Worm (Caenorhabditis elegans): ENCODE data around the gene spe-49.

spe-49 gene

DNA sequence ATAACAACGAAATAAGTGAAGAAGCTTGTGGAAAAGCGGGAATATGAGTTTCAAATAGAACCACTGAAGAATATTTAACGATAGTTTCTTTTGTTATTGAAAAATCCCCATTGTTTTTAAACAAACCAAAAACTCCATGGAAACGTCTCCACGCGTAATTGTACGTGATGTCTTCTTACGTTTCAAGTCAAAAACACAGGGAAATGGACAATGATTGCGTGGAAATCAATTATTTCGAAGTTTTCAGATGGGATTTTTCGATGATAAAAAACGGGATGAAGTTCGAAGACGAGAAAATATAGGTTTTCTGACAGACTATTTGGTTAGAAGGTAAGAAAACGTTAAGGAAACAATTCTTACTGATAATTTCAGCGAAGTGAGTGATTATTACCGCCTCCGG is at the start of gene spe-49, which contains the start of gene K12B6.4:
Gene spe-49, plus strand, starts transcription at position 185 of the 400 bp plus-strand sequence.
Gene K12B6.4, minus strand, starts transcription at position 101 of the 400 bp plus-strand sequence.
- TF ChIP-seq F39B2.1 (GFP tag; IDR thresholded peaks at IDR 0.05), result no peak
- no peak for TF ChIP-seq hlh-12 (tag; optimal IDR thresholded peaks at IDR 0.05)
- TF ChIP-seq let-526 (GFP tag; IDR thresholded peaks at IDR 0.05), result no peak
- TF ChIP-seq K12H6.12 (tag; optimal IDR thresholded peaks at IDR 0.05), result no peak
- no peak for TF ChIP-seq nhr-27 (tag; optimal IDR thresholded peaks at IDR 0.05)
- TF ChIP-seq Y79H2A.3 (GFP tag; conservative IDR thresholded peaks at IDR 0.05), result no peak
- no peak for TF ChIP-seq F22D6.2 (tag; optimal IDR thresholded peaks at IDR 0.05)

DNA sequence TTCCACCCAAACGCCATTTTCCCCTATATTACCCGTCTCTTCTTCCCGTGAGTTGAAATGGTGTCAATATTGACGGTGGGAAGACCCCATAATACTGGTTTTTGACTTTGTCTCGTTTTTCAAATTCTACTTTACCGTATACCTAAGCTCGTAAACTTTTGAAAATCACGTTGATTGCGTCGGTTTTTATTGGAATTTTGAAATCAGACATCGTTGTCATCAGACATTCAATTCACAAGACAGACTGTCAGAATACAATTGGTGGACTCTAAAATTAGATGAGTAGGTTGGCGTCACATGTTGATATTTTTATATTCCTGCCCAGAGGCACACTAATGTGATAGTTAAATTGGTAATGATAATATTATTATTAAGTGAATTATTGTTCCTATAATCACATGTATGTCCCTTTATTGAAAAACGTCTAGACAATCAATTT is 49.2 kb upstream of the spe-49 start:
- no peak for TF ChIP-seq snpc-1.3 (tag; optimal IDR thresholded peaks at IDR 0.05; ENCODE audit: insufficient read depth)
- no peak for TF ChIP-seq cebp-1 (GFP tag; IDR thresholded peaks at IDR 0.05)
- peak; percentile 19 for TF ChIP-seq cebp-1 (tag; optimal IDR thresholded peaks at IDR 0.05)

DNA sequence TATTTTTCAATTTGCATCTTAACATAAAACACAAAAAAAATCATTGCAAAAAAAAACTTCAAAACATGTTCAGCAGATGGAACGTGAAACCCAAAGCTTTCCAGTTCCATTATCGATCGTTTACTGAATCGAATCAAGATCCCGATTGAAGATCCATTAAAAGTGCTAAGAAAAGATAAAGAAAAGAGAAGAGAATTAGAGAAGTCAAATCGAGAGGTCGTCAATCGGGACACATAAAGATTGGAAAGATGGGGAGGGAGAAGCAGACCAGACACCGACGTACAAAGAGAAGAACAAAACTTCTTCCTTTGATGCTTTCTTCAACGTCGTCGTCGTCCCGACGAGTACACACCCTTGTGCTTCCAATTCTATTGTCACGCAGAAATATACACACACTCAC is 48.3 kb upstream of the spe-49 start:
- TF ChIP-seq ztf-28 (GFP tag; IDR thresholded peaks at IDR 0.05), result no peak
- no peak for TF ChIP-seq C17E4.6 (GFP tag; IDR thresholded peaks at IDR 0.05)
- TF ChIP-seq F55B11.4 (tag; optimal IDR thresholded peaks at IDR 0.05; ENCODE audit: borderline replicate concordance, insufficient read depth), result no peak
- no peak for TF ChIP-seq mel-28 (tag; optimal IDR thresholded peaks at IDR 0.05; ENCODE audit: borderline replicate concordance)
- no peak for TF ChIP-seq zfh-2 (GFP tag; conservative IDR thresholded peaks at IDR 0.05)
- TF ChIP-seq egrh-3 (GFP tag; IDR thresholded peaks at IDR 0.05), result no peak
- no peak for TF ChIP-seq bed-1 (GFP tag; IDR thresholded peaks at IDR 0.05)
- no peak for TF ChIP-seq ama-1 (optimal IDR thresholded peaks at IDR 0.05)
- TF ChIP-seq ama-1 (GFP tag; optimal IDR thresholded peaks at IDR 0.05), result no peak
- no peak for TF ChIP-seq ceh-79 (tag; optimal IDR thresholded peaks at IDR 0.05)
- no peak for TF ChIP-seq mes-4 (tag; optimal IDR thresholded peaks at IDR 0.05)
- TF ChIP-seq hmg-20 (GFP tag; IDR thresholded peaks at IDR 0.05), result no peak
- no peak for TF ChIP-seq athp-1 (tag; optimal IDR thresholded peaks at IDR 0.05)
- no peak for TF ChIP-seq B0019.2 (GFP tag; conservative IDR thresholded peaks at IDR 0.05)

DNA sequence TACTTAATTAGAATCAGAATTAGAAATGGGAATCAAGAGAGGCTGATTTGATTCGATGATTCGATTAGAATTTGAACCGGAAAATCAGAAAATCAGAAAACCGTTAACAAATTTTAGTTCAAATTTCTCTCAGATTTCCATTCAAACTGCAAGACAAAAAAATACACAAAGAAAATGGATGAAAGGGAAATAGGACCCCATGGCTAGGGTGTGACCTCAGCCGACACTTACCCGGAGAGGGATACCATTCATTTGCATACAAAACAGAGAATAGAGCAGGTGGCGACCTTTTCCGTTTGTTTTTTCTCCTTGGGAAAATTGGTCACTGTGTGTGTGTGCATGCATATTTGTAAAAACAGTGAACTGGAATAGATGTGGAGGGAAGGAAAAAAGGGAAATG is 47.2 kb upstream of the spe-49 start:
- TF ChIP-seq madf-3 (GFP tag; IDR thresholded peaks at IDR 0.05), result no peak
- TF ChIP-seq lag-1 (GFP tag; IDR thresholded peaks at IDR 0.05), result no peak
- no peak for TF ChIP-seq nhr-27 (tag; optimal IDR thresholded peaks at IDR 0.05)

DNA sequence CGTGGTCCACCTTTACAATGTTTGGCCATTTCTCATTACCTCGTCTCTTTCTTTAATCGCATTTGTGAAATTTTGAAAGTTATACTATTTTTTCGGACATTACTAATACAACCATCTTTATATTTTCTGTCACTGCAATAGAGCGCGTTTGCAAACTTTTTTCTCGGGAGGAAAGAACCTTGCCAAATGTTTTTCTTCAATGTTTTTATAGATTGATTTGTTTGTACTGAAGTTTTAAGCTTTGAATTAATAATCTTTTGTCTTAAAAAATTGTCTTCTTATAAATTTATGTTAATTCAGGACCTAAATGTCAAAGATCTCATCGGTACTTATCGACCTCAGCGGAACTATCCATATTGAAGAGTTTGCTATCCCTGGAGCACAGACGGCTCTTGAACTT is 46.3 kb upstream of the spe-49 start, which contains the start of gene K08B12.3:
Gene K08B12.3, plus strand, starts transcription at position 301 of the 400 bp plus-strand sequence.
- TF ChIP-seq attf-3 (GFP tag; conservative IDR thresholded peaks at IDR 0.05), result no peak
- TF ChIP-seq rec-8 (tag; optimal IDR thresholded peaks at IDR 0.05), result no peak
- no peak for TF ChIP-seq F39B2.1 (GFP tag; IDR thresholded peaks at IDR 0.05)
- no peak for TF ChIP-seq madf-10 (tag; optimal IDR thresholded peaks at IDR 0.05)
- no peak for TF ChIP-seq snpc-3.4 (tag; optimal IDR thresholded peaks at IDR 0.05)
- no peak for TF ChIP-seq ceh-27 (GFP tag; optimal IDR thresholded peaks at IDR 0.05)
- no peak for TF ChIP-seq attf-5 (GFP tag; optimal IDR thresholded peaks at IDR 0.05)
- no peak for TF ChIP-seq mcd-1 (GFP tag; IDR thresholded peaks at IDR 0.05)
- no peak for TF ChIP-seq atf-7 (tag; optimal IDR thresholded peaks at IDR 0.05)
- TF ChIP-seq let-607 (tag; optimal IDR thresholded peaks at IDR 0.05), result no peak
- no peak for TF ChIP-seq ccch-3 (GFP tag; optimal IDR thresholded peaks at IDR 0.05)
- TF ChIP-seq hsf-1 (GFP tag; IDR thresholded peaks at IDR 0.05), result no peak
- TF ChIP-seq hmg-1.2 (GFP tag; IDR thresholded peaks at IDR 0.05), result no peak
- no peak for TF ChIP-seq unc-62 (GFP tag; optimal IDR thresholded peaks at IDR 0.05)
- TF ChIP-seq ceh-40 (GFP tag; IDR thresholded peaks at IDR 0.05), result no peak

Data from whole organism, young adult.